Worm (Caenorhabditis elegans): Measurements from ENCODE around the gene rabr-3.

Gene rabr-3

ce11 chrV:16163719-16164118 is 31.8 kb upstream of the rabr-3 start, which contains the start of gene F10A3.12:
Gene F10A3.12 (plus strand): TSS chrV:16164019.
- TF ChIP-seq madf-2 (tag; optimal IDR thresholded peaks at IDR 0.05) (no peak), T23F11.4 (GFP tag; optimal IDR thresholded peaks at IDR 0.05) (no peak), pha-4 (tag; optimal IDR thresholded peaks at IDR 0.05) (no peak), sox-4 (tag; optimal IDR thresholded peaks at IDR 0.05) (no peak), gmeb-2 (tag; optimal IDR thresholded peaks at IDR 0.05) (no peak), rnt-1 (tag; optimal IDR thresholded peaks at IDR 0.05) (no peak), tbx-7 (tag; optimal IDR thresholded peaks at IDR 0.05) (no peak), ceh-48 (tag; optimal IDR thresholded peaks at IDR 0.05) (no peak), ttx-3 (tag; optimal IDR thresholded peaks at IDR 0.05) (no peak), tbx-2 (tag; optimal IDR thresholded peaks at IDR 0.05) (no peak), sox-2 (GFP tag; IDR thresholded peaks at IDR 0.05) (no peak), ceh-6 (GFP tag; optimal IDR thresholded peaks at IDR 0.05) (no peak), nhr-11 (tag; optimal IDR thresholded peaks at IDR 0.05) (no peak), Y22D7AL.16 (tag; optimal IDR thresholded peaks at IDR 0.05) (no peak), ceh-18 (tag; optimal IDR thresholded peaks at IDR 0.05) (no peak), che-1 (tag; optimal IDR thresholded peaks at IDR 0.05) (no peak)

- TF ChIP-seq ceh-18 (tag; optimal IDR thresholded peaks at IDR 0.05) (no peak), unc-42 (tag; optimal IDR thresholded peaks at IDR 0.05) (no peak), hlh-8 (tag; optimal IDR thresholded peaks at IDR 0.05) (no peak), nfya-1 (tag; optimal IDR thresholded peaks at IDR 0.05) (no peak), ceh-19 (GFP tag; optimal IDR thresholded peaks at IDR 0.05) (no peak), ceh-22 (tag; optimal IDR thresholded peaks at IDR 0.05) (no peak), hlh-30 (tag; optimal IDR thresholded peaks at IDR 0.05; ENCODE audit: insufficient read depth) (no peak), tbx-2 (tag; optimal IDR thresholded peaks at IDR 0.05) (no peak), pros-1 (tag; optimal IDR thresholded peaks at IDR 0.05) (no peak), zip-5 (tag; optimal IDR thresholded peaks at IDR 0.05) (no peak), nhr-232 (tag; optimal IDR thresholded peaks at IDR 0.05) (no peak), ztf-16 (tag; optimal IDR thresholded peaks at IDR 0.05) (no peak), ets-4 (tag; optimal IDR thresholded peaks at IDR 0.05) (no peak), ceh-2 (tag; optimal IDR thresholded peaks at IDR 0.05) (no peak), ceh-30 (tag; optimal IDR thresholded peaks at IDR 0.05) (no peak), C38D4.7 (GFP tag; optimal IDR thresholded peaks at IDR 0.05) (no peak), fkh-10 (GFP tag; optimal IDR thresholded peaks at IDR 0.05) (no peak), sox-2 (GFP tag; IDR thresholded peaks at IDR 0.05) (no peak), nhr-11 (tag; optimal IDR thresholded peaks at IDR 0.05) (no peak)
Measured at ce11 chrV:16165936-16166335, 29.5 kb upstream of the rabr-3 start, which contains the start of gene str-108. Gene str-108 (plus strand): TSS chrV:16166236.

ce11 chrV:16169026-16169425 is 26.5 kb upstream of the rabr-3 start, which contains the start of gene str-111:
Gene str-111 (minus strand): TSS chrV:16169126.
- TF ChIP-seq K02D7.2 (tag; optimal IDR thresholded peaks at IDR 0.05) (no peak), ceh-31 (tag; optimal IDR thresholded peaks at IDR 0.05) (no peak), hlh-30 (tag; optimal IDR thresholded peaks at IDR 0.05; ENCODE audit: insufficient read depth) (no peak), hlh-13 (GFP tag; optimal IDR thresholded peaks at IDR 0.05) (no peak), fkh-10 (GFP tag; optimal IDR thresholded peaks at IDR 0.05) (no peak), pat-9 (tag; optimal IDR thresholded peaks at IDR 0.05) (no peak), pag-3 (tag; optimal IDR thresholded peaks at IDR 0.05; ENCODE audit: borderline replicate concordance) (no peak), hlh-6 (tag; optimal IDR thresholded peaks at IDR 0.05) (no peak), tbx-7 (tag; optimal IDR thresholded peaks at IDR 0.05) (no peak), ceh-19 (GFP tag; optimal IDR thresholded peaks at IDR 0.05) (no peak), pqm-1 (tag; optimal IDR thresholded peaks at IDR 0.05) (no peak), ceh-18 (tag; optimal IDR thresholded peaks at IDR 0.05) (no peak), nhr-11 (tag; optimal IDR thresholded peaks at IDR 0.05) (no peak), che-1 (tag; optimal IDR thresholded peaks at IDR 0.05) (no peak)

- no peak for TF ChIP-seq ceh-9 (tag; optimal IDR thresholded peaks at IDR 0.05)
Measured at ce11 chrV:16171721-16172120, 23.8 kb upstream of the rabr-3 start, which contains the start of gene K05D4.9. Gene K05D4.9 (minus strand): TSS chrV:16171821.

Measured in whole organism, late embryonic.